Fruit fly (Drosophila melanogaster) whole organism, embryonic: ENCODE results near the gene CG34307.

Experiments
- Abd-B ChIP-seq: fragments of 200-800 bp; sonication (Bioruptor generic); optimal IDR thresholded peaks from 2 replicates; lab custom pipeline; 2018; ENCODE audit warnings: missing biosample characterization, mild to moderate bottlenecking, missing genetic modification characterization, moderate library complexity
- Bgb ChIP-seq: fragments of 200-800 bp; sonication (Bioruptor generic); IDR thresholded peaks from 2 replicates; pipeline ENCODE4 v1.3.6; 2022; ENCODE audit warnings: missing biosample characterization, missing genetic modification characterization; ENCODE audit not compliant: partially characterized antibody
- CG10267 ChIP-seq: fragments of 200-800 bp; sonication (Bioruptor generic); optimal IDR thresholded peaks from 2 replicates; lab custom pipeline; 2018; ENCODE audit warnings: missing biosample characterization, mild to moderate bottlenecking, missing genetic modification characterization, moderate library complexity
- CG10366 ChIP-seq: fragments of 200-800 bp; sonication (Bioruptor generic); IDR thresholded peaks from 2 replicates; pipeline ENCODE4 v1.3.6; 2022; ENCODE audit warnings: missing biosample characterization, missing genetic modification characterization
- CG10565 ChIP-seq: fragments of 200-800 bp; sonication (Bioruptor generic); optimal IDR thresholded peaks from 3 replicates; lab custom pipeline; 2016; ENCODE audit warnings: missing biosample characterization, mild to moderate bottlenecking, missing genetic modification characterization
- CG12155 ChIP-seq: fragments of 200-800 bp; sonication (Bioruptor generic); optimal IDR thresholded peaks from 3 replicates; lab custom pipeline; 2016; ENCODE audit warnings: missing biosample characterization, missing genetic modification characterization
- CG13123 ChIP-seq: fragments of 200-800 bp; sonication (Bioruptor generic); optimal IDR thresholded peaks from 2 replicates; lab custom pipeline; 2016; ENCODE audit warnings: missing biosample characterization, missing genetic modification characterization
- CG13287 ChIP-seq: fragments of 200-800 bp; sonication (Bioruptor generic); IDR thresholded peaks from 2 replicates; pipeline ENCODE4 v1.3.6; 2022; ENCODE audit warnings: missing biosample characterization, missing genetic modification characterization; ENCODE audit not compliant: partially characterized antibody
- CG13894 ChIP-seq: fragments of 200-800 bp; sonication (Bioruptor generic); optimal IDR thresholded peaks from 3 replicates; lab custom pipeline; 2018; ENCODE audit warnings: missing biosample characterization, mild to moderate bottlenecking, missing genetic modification characterization, moderate library complexity
- CG15696 ChIP-seq: fragments of 200-800 bp; sonication (Bioruptor generic); optimal IDR thresholded peaks from 2 replicates; lab custom pipeline; 2019; ENCODE audit warnings: missing biosample characterization, mild to moderate bottlenecking, missing genetic modification characterization, moderate library complexity
- CG1602 ChIP-seq: fragments of 200-800 bp; sonication (Bioruptor generic); optimal IDR thresholded peaks from 3 replicates; lab custom pipeline; 2016; ENCODE audit warnings: missing biosample characterization, missing genetic modification characterization
- CG16779 ChIP-seq: fragments of 200-800 bp; sonication (Bioruptor generic); IDR thresholded peaks from 2 replicates; pipeline ENCODE4 v1.3.6; 2022; ENCODE audit warnings: missing biosample characterization, missing genetic modification characterization
- CG17385 ChIP-seq: fragments of 200-800 bp; sonication (Bioruptor generic); optimal IDR thresholded peaks from 3 replicates; lab custom pipeline; 2018; ENCODE audit warnings: missing biosample characterization, mild to moderate bottlenecking, missing genetic modification characterization
- CG17568 ChIP-seq: fragments of 200-800 bp; sonication (Bioruptor generic); optimal IDR thresholded peaks from 2 replicates; lab custom pipeline; 2018; ENCODE audit warnings: missing biosample characterization, mild to moderate bottlenecking, missing genetic modification characterization, moderate library complexity
- CG17802 ChIP-seq: fragments of 200-800 bp; sonication (Bioruptor generic); optimal IDR thresholded peaks from 2 replicates; lab custom pipeline; 2018; ENCODE audit warnings: missing biosample characterization, mild to moderate bottlenecking, missing genetic modification characterization, moderate library complexity
- CG1792 ChIP-seq: fragments of 200-800 bp; sonication (Bioruptor generic); optimal IDR thresholded peaks from 2 replicates; lab custom pipeline; 2016; ENCODE audit warnings: missing biosample characterization, missing genetic modification characterization
- CG18764 ChIP-seq: fragments of 200-800 bp; sonication (Bioruptor generic); optimal IDR thresholded peaks from 3 replicates; lab custom pipeline; 2016; ENCODE audit warnings: missing biosample characterization, missing genetic modification characterization
- CG31365 ChIP-seq: fragments of 200-800 bp; sonication (Bioruptor generic); optimal IDR thresholded peaks from 2 replicates; lab custom pipeline; 2018; ENCODE audit warnings: missing biosample characterization, mild to moderate bottlenecking, missing genetic modification characterization
- CG3281 ChIP-seq: fragments of 200-800 bp; sonication (Bioruptor generic); optimal IDR thresholded peaks from 3 replicates; lab custom pipeline; 2017; ENCODE audit warnings: missing biosample characterization, mild to moderate bottlenecking, missing genetic modification characterization
- CG4282 ChIP-seq: fragments of 200-800 bp; sonication (Bioruptor generic); optimal IDR thresholded peaks from 2 replicates; lab custom pipeline; 2016; ENCODE audit warnings: missing biosample characterization, missing genetic modification characterization
- CG43689 ChIP-seq: fragments of 200-800 bp; sonication (Bioruptor generic); IDR thresholded peaks from 2 replicates; pipeline ENCODE4 v1.3.6; 2022; ENCODE audit warnings: missing biosample characterization, missing genetic modification characterization
- CG4617 ChIP-seq: fragments of 200-800 bp; sonication (Bioruptor generic); optimal IDR thresholded peaks from 3 replicates; lab custom pipeline; 2016; ENCODE audit warnings: missing biosample characterization, missing genetic modification characterization, borderline replicate concordance
- CG7271 ChIP-seq: fragments of 200-800 bp; sonication (Bioruptor generic); optimal IDR thresholded peaks from 2 replicates; lab custom pipeline; 2018; ENCODE audit warnings: missing biosample characterization, mild to moderate bottlenecking, missing genetic modification characterization, moderate library complexity
- CG8281 ChIP-seq: fragments of 200-800 bp; sonication (Bioruptor generic); optimal IDR thresholded peaks from 2 replicates; lab custom pipeline; 2018; ENCODE audit warnings: missing biosample characterization, mild to moderate bottlenecking, missing genetic modification characterization, moderate library complexity
- CG9797 ChIP-seq: fragments of 200-800 bp; sonication (Bioruptor generic); optimal IDR thresholded peaks from 3 replicates; lab custom pipeline; 2018; ENCODE audit warnings: missing biosample characterization, mild to moderate bottlenecking, missing genetic modification characterization
- CHES-1-like ChIP-seq: fragments of 200-800 bp; sonication (Bioruptor generic); optimal IDR thresholded peaks from 2 replicates; lab custom pipeline; 2016; ENCODE audit warnings: missing biosample characterization, missing genetic modification characterization
- D19B ChIP-seq: fragments of 200-800 bp; sonication (Bioruptor generic); optimal IDR thresholded peaks from 2 replicates; lab custom pipeline; 2017; ENCODE audit warnings: missing biosample characterization, mild to moderate bottlenecking, missing genetic modification characterization
- Dll ChIP-seq: fragments of 200-800 bp; sonication (Bioruptor generic); IDR thresholded peaks from 4 replicates; pipeline ENCODE4 v1.3.6; 2022; ENCODE audit warnings: missing biosample characterization, missing genetic modification characterization; ENCODE audit not compliant: partially characterized antibody
- Dref ChIP-seq: fragments of 200-800 bp; sonication (Bioruptor generic); IDR thresholded peaks from 2 replicates; pipeline ENCODE4 v1.3.6; 2022; ENCODE audit warnings: missing biosample characterization, missing genetic modification characterization
- Ets65A ChIP-seq: fragments of 200-800 bp; sonication (Bioruptor generic); peaks from one replicate; lab custom pipeline; 2016; ENCODE audit warnings: missing biosample characterization, missing genetic modification characterization
- HLH54F ChIP-seq: fragments of 200-800 bp; sonication (Bioruptor generic); optimal IDR thresholded peaks from 3 replicates; lab custom pipeline; 2016; ENCODE audit warnings: missing biosample characterization, missing genetic modification characterization
- Hand ChIP-seq: fragments of 200-800 bp; sonication (Bioruptor generic); optimal IDR thresholded peaks from 2 replicates; lab custom pipeline; 2017; ENCODE audit warnings: mild to moderate bottlenecking, missing biosample characterization, missing genetic modification reagents, missing genetic modification characterization
- Jarid2 ChIP-seq: fragments of 200-800 bp; sonication (Bioruptor generic); optimal IDR thresholded peaks from 3 replicates; lab custom pipeline; 2017; ENCODE audit warnings: mild to moderate bottlenecking, missing biosample characterization, missing genetic modification reagents, missing genetic modification characterization
- Lpt ChIP-seq: fragments of >200 bp; optimal IDR thresholded peaks from 2 replicates; lab custom pipeline; 2018; ENCODE audit warnings: missing biosample characterization, missing genetic modification characterization
- Med ChIP-seq: fragments of 200-800 bp; sonication (Bioruptor generic); peaks from one replicate; lab custom pipeline; 2016; ENCODE audit warnings: missing biosample characterization, missing genetic modification characterization, mild to moderate bottlenecking, inconsistent platforms, moderate library complexity
- Rfx ChIP-seq: fragments of 200-800 bp; sonication (Bioruptor generic); IDR thresholded peaks from 2 replicates; pipeline ENCODE4 v1.3.6; 2022; ENCODE audit warnings: missing biosample characterization, missing genetic modification characterization
- Rx ChIP-seq: fragments of 200-800 bp; sonication (Bioruptor generic); IDR thresholded peaks from 2 replicates; pipeline ENCODE4 v1.3.6; 2022; ENCODE audit warnings: missing biosample characterization, missing genetic modification characterization
- aop ChIP-seq: fragments of 200-800 bp; sonication (Bioruptor generic); IDR thresholded peaks from 2 replicates; pipeline ENCODE4 v1.3.6; 2022; ENCODE audit warnings: missing biosample characterization, missing genetic modification characterization
- az2 ChIP-seq: fragments of 200-800 bp; sonication (Bioruptor generic); optimal IDR thresholded peaks from 3 replicates; lab custom pipeline; 2016; ENCODE audit warnings: missing biosample characterization, missing genetic modification characterization
- corto ChIP-seq: fragments of 200-800 bp; sonication (Bioruptor generic); optimal IDR thresholded peaks from 2 replicates; lab custom pipeline; 2016; ENCODE audit warnings: missing biosample characterization, mild to moderate bottlenecking, missing genetic modification characterization, moderate library complexity
- hbn ChIP-seq: fragments of 200-800 bp; sonication (Bioruptor generic); IDR thresholded peaks from 2 replicates; pipeline ENCODE4 v1.3.6; 2022; ENCODE audit warnings: missing biosample characterization, missing genetic modification characterization; ENCODE audit not compliant: partially characterized antibody
- ind ChIP-seq: fragments of 200-800 bp; sonication (Bioruptor generic); optimal IDR thresholded peaks from 3 replicates; lab custom pipeline; 2016; ENCODE audit warnings: missing biosample characterization, missing genetic modification characterization
- kah ChIP-seq: fragments of 200-800 bp; sonication (Bioruptor generic); optimal IDR thresholded peaks from 2 replicates; lab custom pipeline; 2018; ENCODE audit warnings: missing biosample characterization, mild to moderate bottlenecking, missing genetic modification characterization
- knrl ChIP-seq: fragments of 200-800 bp; sonication (Bioruptor generic); IDR thresholded peaks from 3 replicates; pipeline ENCODE4 v1.3.6; 2022; ENCODE audit warnings: missing biosample characterization, missing genetic modification characterization; ENCODE audit not compliant: partially characterized antibody
- lola ChIP-seq, 3 experiments: fragments of >200 bp in 2 of 3; fragments of 200-800 bp in 1 of 3; sonication (Bioruptor generic) in 1 of 3; optimal IDR thresholded peaks; 2 replicates each; lab custom pipeline; 2017 to 2019; ENCODE audit warnings: missing biosample characterization in 3 of 3, missing genetic modification characterization in 3 of 3, mild to moderate bottlenecking in 1 of 3, moderate library complexity in 1 of 3
- org-1 ChIP-seq: fragments of 200-800 bp; sonication (Bioruptor generic); optimal IDR thresholded peaks from 2 replicates; lab custom pipeline; 2017; ENCODE audit warnings: missing biosample characterization, missing genetic modification characterization
- pb ChIP-seq: fragments of 200-800 bp; sonication (Bioruptor generic); optimal IDR thresholded peaks from 3 replicates; lab custom pipeline; 2016; ENCODE audit warnings: missing biosample characterization, missing genetic modification characterization
- salm ChIP-seq: fragments of 200-800 bp; sonication (Bioruptor generic); optimal IDR thresholded peaks from 2 replicates; lab custom pipeline; 2018; ENCODE audit warnings: missing biosample characterization, mild to moderate bottlenecking, missing genetic modification characterization
- sr ChIP-seq: fragments of 200-800 bp; sonication (Bioruptor generic); IDR thresholded peaks from 3 replicates; pipeline ENCODE4 v1.3.6; 2022; ENCODE audit warnings: missing biosample characterization, missing genetic modification characterization
- tgo ChIP-seq: fragments of 200-800 bp; sonication (Bioruptor generic); IDR thresholded peaks from 3 replicates; pipeline ENCODE4 v1.3.6; 2022; ENCODE audit warnings: missing biosample characterization, missing genetic modification characterization
- tio ChIP-seq: fragments of 200-800 bp; sonication (Bioruptor generic); optimal IDR thresholded peaks from 2 replicates; lab custom pipeline; 2017; ENCODE audit warnings: missing biosample characterization, missing genetic modification characterization, inconsistent platforms

Gene CG34307

DNA sequence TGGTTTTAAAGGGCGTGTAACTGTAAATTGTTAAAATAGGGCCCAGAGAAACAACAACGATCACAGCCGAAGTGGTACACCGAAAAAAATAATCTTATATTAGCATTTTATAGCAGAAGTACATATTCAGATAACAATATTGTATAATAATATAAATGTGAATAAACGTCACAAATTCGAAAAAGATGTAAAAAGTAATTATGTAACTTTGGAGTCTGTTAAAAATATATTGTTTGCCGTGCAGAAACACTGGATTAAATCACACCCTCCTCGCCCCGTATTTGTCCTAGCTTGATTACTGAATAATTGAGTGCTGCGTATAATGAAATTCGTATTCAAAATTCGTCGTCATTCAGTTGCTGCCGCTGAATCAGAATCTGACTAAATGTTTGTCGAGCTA is 42.2 kb upstream of the CG34307 start (continued):
- TF ChIP-seq CG10565 (GFP tag; lab: Kevin White, UChicago) (no peak), CG12155 (GFP tag; lab: Kevin White, UChicago) (no peak), CG17568 (GFP tag; lab: Kevin White, UChicago) (no peak), CG10267 (peak; percentile 6), Ets65A (GFP tag; lab: Kevin White, UChicago) (no peak), CG10366 (no peak; the same call in 1 of the 2 replicates), az2 (peak; percentile 18), CG43689 (GFP tag; lab: Robert Waterston, UW) (no peak), CG13287 (GFP tag; lab: Robert Waterston, UW) (no peak), Jarid2 (GFP tag; lab: Kevin White, UChicago) (no peak), CG1602 (GFP tag; lab: Kevin White, UChicago) (no peak), CG17385 (peak; percentile 17), CG17802 (tag; lab: Kevin White, UChicago) (no peak), CG31365 (tag; lab: Kevin White, UChicago) (no peak), aop (GFP tag; lab: Robert Waterston, UW) (no peak), CG9797 (no peak), Lpt (GFP tag; lab: Kevin White, UChicago) (no peak), lola (GFP tag; optimal IDR thresholded peaks at IDR 0.05; lab: Kevin White, UChicago) (no peak), CG4282 (GFP tag; lab: Kevin White, UChicago) (no peak), org-1 (GFP tag; lab: Kevin White, UChicago) (no peak), Hand (GFP tag; lab: Kevin White, UChicago) (no peak), CG15696 (tag; lab: Kevin White, UChicago) (no peak), CG7271 (no peak), CG1792 (GFP tag; lab: Kevin White, UChicago) (no peak), HLH54F (GFP tag; lab: Kevin White, UChicago) (no peak), CG13123 (GFP tag; lab: Kevin White, UChicago) (no peak), knrl (GFP tag; lab: Robert Waterston, UW) (no peak), CG3281 (no peak), corto (no peak), CG18764 (no peak), tgo (GFP tag; lab: Robert Waterston, UW) (peak; percentile 40; the same call in 2 of the 3 replicates), Rfx (peak; percentile 42; the same call in 1 of the 2 replicates), salm (tag; lab: Kevin White, UChicago) (no peak), hbn (no peak), ind (GFP tag; lab: Kevin White, UChicago) (no peak), CG8281 (tag; lab: Kevin White, UChicago) (no peak), tio (GFP tag; lab: Kevin White, UChicago) (no peak), CHES-1-like (GFP tag; lab: Kevin White, UChicago) (no peak), Rx (no peak), Dll (no peak), Bgb (GFP tag; lab: Robert Waterston, UW) (no peak), sr (GFP tag; lab: Robert Waterston, UW) (no peak), CG4617 (GFP tag; lab: Kevin White, UChicago) (no peak), kah (no peak), D19B (GFP tag; lab: Kevin White, UChicago) (no peak), CG13894 (no peak), pb (GFP tag; lab: Kevin White, UChicago) (no peak), CG16779 (GFP tag; lab: Robert Waterston, UW) (no peak), Med (GFP tag; lab: Kevin White, UChicago) (peak; percentile 54), Dref (GFP tag; lab: Robert Waterston, UW) (no peak), Abd-B (GFP tag; lab: Kevin White, UChicago) (no peak)
